Fruit fly (Drosophila melanogaster): Measurements from ENCODE around the gene SP1029.

The SP1029 gene

dm6 chr3R:29202418-29202817, 47.8 kb downstream of the SP1029 start, which contains the start of gene Mesh1 (continued):
- TF ChIP-seq BEAF-32 (GFP tag; optimal IDR thresholded peaks at IDR 0.05) (peak; percentile 34), sim (GFP tag; IDR thresholded peaks at IDR 0.05) (no peak), crp (GFP tag; optimal IDR thresholded peaks at IDR 0.05) (peak in 1 of 2 experiments; percentile 86), crc (GFP tag; optimal IDR thresholded peaks at IDR 0.05) (no peak), Eip74EF (GFP tag; optimal IDR thresholded peaks at IDR 0.05) (no peak), CG2116 (GFP tag; optimal IDR thresholded peaks at IDR 0.05) (peak; percentile 16), pzg (GFP tag; optimal IDR thresholded peaks at IDR 0.05) (peak; percentile 38), CG7928 (GFP tag; optimal IDR thresholded peaks at IDR 0.05) (peak; percentile 88), CG3407 (GFP tag; optimal IDR thresholded peaks at IDR 0.05) (no peak), CG8765 (GFP tag; IDR thresholded peaks at IDR 0.05) (no peak), CG9817 (tag; optimal IDR thresholded peaks at IDR 0.05) (no peak), CG14710 (tag; optimal IDR thresholded peaks at IDR 0.05) (no peak)

- TF ChIP-seq chinmo (GFP tag; IDR thresholded peaks at IDR 0.05; ENCODE audit: partially characterized antibody) (no peak), row (GFP tag; IDR thresholded peaks at IDR 0.05) (0 out of 3 replicates have a peak, but pooled peaks have one; percentile 12), CG2889 (GFP tag; IDR thresholded peaks at IDR 0.05) (no peak), gcm2 (GFP tag; optimal IDR thresholded peaks at IDR 0.05) (no peak), corto (GFP tag; optimal IDR thresholded peaks at IDR 0.05) (peak; percentile 77), fd64A (GFP tag; optimal IDR thresholded peaks at IDR 0.05) (no peak), tin (GFP tag; optimal IDR thresholded peaks at IDR 0.05) (peak; percentile 9), pzg (GFP tag; optimal IDR thresholded peaks at IDR 0.05) (no peak), CG2120 (GFP tag; optimal IDR thresholded peaks at IDR 0.05) (peak; percentile 15), Med (GFP tag) (peak; percentile 79), lbe (GFP tag; optimal IDR thresholded peaks at IDR 0.05) (peak; percentile 85), cwo (GFP tag; optimal IDR thresholded peaks at IDR 0.05) (peak; percentile 89), HmgZ (tag; optimal IDR thresholded peaks at IDR 0.05) (no peak), ssp (GFP tag; IDR thresholded peaks at IDR 0.05) (no peak), CG15269 (tag; optimal IDR thresholded peaks at IDR 0.05) (no peak), Drgx (GFP tag; IDR thresholded peaks at IDR 0.05) (peak; percentile 75), exex (tag; optimal IDR thresholded peaks at IDR 0.05) (no peak), CG7357 (GFP tag; IDR thresholded peaks at IDR 0.05) (no peak), Xrp1 (GFP tag; IDR thresholded peaks at IDR 0.05) (peak; percentile 36; the same call in 1 of the 2 replicates), Bgb (GFP tag; IDR thresholded peaks at IDR 0.05; ENCODE audit: partially characterized antibody) (0 out of 2 replicates have a peak, but pooled peaks have one; percentile 42), aop (GFP tag; IDR thresholded peaks at IDR 0.05) (no peak), pros (GFP tag; optimal IDR thresholded peaks at IDR 0.05) (no peak), nmo (GFP tag; optimal IDR thresholded peaks at IDR 0.05) (no peak), ara (GFP tag; IDR thresholded peaks at IDR 0.05) (peak; percentile 40; the same call in 1 of the 2 replicates), CG12744 (GFP tag; optimal IDR thresholded peaks at IDR 0.05) (no peak), bsh (GFP tag; optimal IDR thresholded peaks at IDR 0.05) (peak in 1 of 2 experiments; percentile 47), CG18599 (GFP tag; optimal IDR thresholded peaks at IDR 0.05) (peak; percentile 12), abd-A (tag; optimal IDR thresholded peaks at IDR 0.05) (no peak), CG9932 (GFP tag; IDR thresholded peaks at IDR 0.05) (0 out of 2 replicates have a peak, but pooled peaks have one; percentile 32), Dbx (GFP tag; IDR thresholded peaks at IDR 0.05) (peak; percentile 45; the same call in 1 of the 3 replicates), CG4360 (GFP tag; IDR thresholded peaks at IDR 0.05) (0 out of 2 replicates have a peak, but pooled peaks have one; percentile 34), CG4404 (GFP tag; IDR thresholded peaks at IDR 0.05) (peak; percentile 21; the same call in 1 of the 2 replicates), Mrtf (GFP tag; IDR thresholded peaks at IDR 0.05) (no peak), az2 (GFP tag; optimal IDR thresholded peaks at IDR 0.05) (no peak), PHDP (tag; optimal IDR thresholded peaks at IDR 0.05) (no peak)
These were observed 50.2 kb downstream of the SP1029 start, which contains the start of gene CG11899 for dm6 chr3R:29199807-29200693. TSS of gene CG11899 (plus strand) at chr3R:29200454.
